Worm (Caenorhabditis elegans) whole organism, late embryonic: ENCODE data around the gene Y41D4B.14.

Experiments
- C08G9.2 ChIP-seq: sonication (generic microtip); optimal IDR thresholded peaks from 2 replicates; lab custom pipeline; 2016; ENCODE audit warnings: mild to moderate bottlenecking, missing genetic modification characterization, moderate library complexity, missing compliant biosample characterization
- C38D4.7 ChIP-seq: fragments of 200-800 bp; sonication (Bioruptor generic); optimal IDR thresholded peaks from 2 replicates; lab custom pipeline; 2018; ENCODE audit warnings: mild to moderate bottlenecking, missing genetic modification characterization, moderate library complexity, missing compliant biosample characterization
- F13H6.1 ChIP-seq: sonication (generic microtip); optimal IDR thresholded peaks from 2 replicates; lab custom pipeline; 2016; ENCODE audit warnings: missing genetic modification characterization, missing compliant biosample characterization
- T23F11.4 ChIP-seq: fragments of 200-800 bp; sonication (Bioruptor generic); optimal IDR thresholded peaks from 2 replicates; lab custom pipeline; 2018; ENCODE audit warnings: mild to moderate bottlenecking, missing genetic modification characterization, missing compliant biosample characterization
- Y22D7AL.16 ChIP-seq: sonication (generic microtip); optimal IDR thresholded peaks from 2 replicates; lab custom pipeline; 2016; ENCODE audit warnings: missing genetic modification characterization, missing compliant biosample characterization
- ahr-1 ChIP-seq: sonication (generic microtip); optimal IDR thresholded peaks from 2 replicates; lab custom pipeline; 2016; ENCODE audit warnings: missing genetic modification characterization, missing compliant biosample characterization
- ceh-19 ChIP-seq: fragments of 200-800 bp; sonication (Bioruptor generic); optimal IDR thresholded peaks from 2 replicates; lab custom pipeline; 2018; ENCODE audit warnings: mild to moderate bottlenecking, missing genetic modification characterization, missing compliant biosample characterization
- ceh-22 ChIP-seq: sonication (generic microtip); optimal IDR thresholded peaks from 2 replicates; lab custom pipeline; 2017; ENCODE audit warnings: missing biosample characterization, missing genetic modification characterization
- ceh-24 ChIP-seq: sonication (generic microtip); optimal IDR thresholded peaks from 2 replicates; lab custom pipeline; 2016; ENCODE audit warnings: mild to moderate bottlenecking, missing genetic modification characterization, missing compliant biosample characterization
- ceh-30 ChIP-seq: fragments of 150-350 bp; optimal IDR thresholded peaks from 2 replicates; lab custom pipeline; 2014; ENCODE audit warnings: missing biosample characterization, missing genetic modification characterization
- ceh-31 ChIP-seq: sonication (generic microtip); optimal IDR thresholded peaks from 2 replicates; lab custom pipeline; 2016; ENCODE audit warnings: missing genetic modification characterization, missing compliant biosample characterization
- ceh-45 ChIP-seq: fragments of 200-800 bp; sonication (Bioruptor generic); IDR thresholded peaks from 2 replicates; pipeline ENCODE4 v1.3.6; 2022; ENCODE audit warnings: missing genetic modification reagents, missing genetic modification characterization, missing compliant biosample characterization
- ceh-48 ChIP-seq: sonication (generic microtip); optimal IDR thresholded peaks from 2 replicates; lab custom pipeline; 2016; ENCODE audit warnings: missing genetic modification characterization, inconsistent platforms, missing compliant biosample characterization
- ceh-6 ChIP-seq: fragments of 200-800 bp; sonication (Bioruptor generic); optimal IDR thresholded peaks from 2 replicates; lab custom pipeline; 2018; ENCODE audit warnings: mild to moderate bottlenecking, missing genetic modification characterization, missing compliant biosample characterization
- dmd-4 ChIP-seq: sonication (generic microtip); optimal IDR thresholded peaks from 2 replicates; lab custom pipeline; 2016; ENCODE audit warnings: borderline replicate concordance, missing genetic modification characterization, missing compliant biosample characterization
- dve-1 ChIP-seq: sonication (generic microtip); optimal IDR thresholded peaks from 2 replicates; lab custom pipeline; 2017; ENCODE audit warnings: antibody characterized with exemption, mild to moderate bottlenecking, missing genetic modification characterization, missing compliant biosample characterization
- eyg-1 ChIP-seq: sonication (generic microtip); optimal IDR thresholded peaks from 2 replicates; lab custom pipeline; 2016; ENCODE audit warnings: missing genotype, missing genetic modification characterization, missing compliant biosample characterization
- fkh-10 ChIP-seq: fragments of 150-350 bp; optimal IDR thresholded peaks from 2 replicates; lab custom pipeline; 2014; ENCODE audit warnings: missing biosample characterization, missing genetic modification reagents, missing genetic modification characterization
- fkh-6 ChIP-seq: sonication (generic microtip); optimal IDR thresholded peaks from 2 replicates; lab custom pipeline; 2016; ENCODE audit warnings: missing genetic modification characterization, missing compliant biosample characterization
- hlh-30 ChIP-seq: sonication (generic microtip); optimal IDR thresholded peaks from 2 replicates; lab custom pipeline; 2017; ENCODE audit warnings: antibody characterized with exemption, missing genetic modification characterization, missing compliant biosample characterization; ENCODE audit not compliant: insufficient read depth
- hlh-6 ChIP-seq: sonication (generic microtip); optimal IDR thresholded peaks from 2 replicates; lab custom pipeline; 2016; ENCODE audit warnings: missing genotype, missing genetic modification characterization, missing compliant biosample characterization
- lin-11 ChIP-seq: fragments of 200-800 bp; sonication (Bioruptor generic); optimal IDR thresholded peaks from 2 replicates; lab custom pipeline; 2018; ENCODE audit warnings: mild to moderate bottlenecking, missing genetic modification characterization, missing compliant biosample characterization
- nfya-1 ChIP-seq: sonication (generic microtip); optimal IDR thresholded peaks from 2 replicates; lab custom pipeline; 2017; ENCODE audit warnings: missing genetic modification characterization, mild to moderate bottlenecking, missing compliant biosample characterization, antibody characterized with exemption, moderate library complexity
- npax-4 ChIP-seq: sonication (generic microtip); optimal IDR thresholded peaks from 2 replicates; lab custom pipeline; 2016; ENCODE audit warnings: missing genetic modification characterization, missing compliant biosample characterization
- odd-2 ChIP-seq: sonication (generic microtip); optimal IDR thresholded peaks from 2 replicates; lab custom pipeline; 2017; ENCODE audit warnings: antibody characterized with exemption, mild to moderate bottlenecking, missing genetic modification characterization, missing compliant biosample characterization
- pag-3 ChIP-seq: sonication (generic microtip); optimal IDR thresholded peaks from 2 replicates; lab custom pipeline; 2016; ENCODE audit warnings: missing compliant biosample characterization, missing genetic modification characterization, borderline replicate concordance
- pax-1 ChIP-seq: fragments of 150-350 bp; optimal IDR thresholded peaks from 2 replicates; lab custom pipeline; 2014; ENCODE audit warnings: missing biosample characterization, missing genetic modification characterization
- pqm-1 ChIP-seq: sonication (generic microtip); optimal IDR thresholded peaks from 2 replicates; lab custom pipeline; 2016; ENCODE audit warnings: missing genetic modification characterization, missing compliant biosample characterization
- rnt-1 ChIP-seq: sonication (generic microtip); optimal IDR thresholded peaks from 2 replicates; lab custom pipeline; 2016; ENCODE audit warnings: missing genetic modification characterization, missing compliant biosample characterization
- sdc-2 ChIP-seq: sonication (generic microtip); optimal IDR thresholded peaks from 2 replicates; lab custom pipeline; 2016; ENCODE audit warnings: missing genotype, missing genetic modification characterization, missing compliant biosample characterization
- sox-2 ChIP-seq: fragments of 200-800 bp; sonication (Bioruptor generic); IDR thresholded peaks from 2 replicates; pipeline ENCODE4 v1.3.6; 2022; ENCODE audit warnings: missing genetic modification reagents, missing genetic modification characterization, missing compliant biosample characterization
- syd-9 ChIP-seq: sonication (generic microtip); optimal IDR thresholded peaks from 2 replicates; lab custom pipeline; 2016; ENCODE audit warnings: mild to moderate bottlenecking, missing genetic modification characterization, moderate library complexity, missing compliant biosample characterization
- tbx-2 ChIP-seq: sonication (generic microtip); optimal IDR thresholded peaks from 2 replicates; lab custom pipeline; 2016; ENCODE audit warnings: missing genetic modification characterization, missing compliant biosample characterization
- zip-5 ChIP-seq: sonication (generic microtip); optimal IDR thresholded peaks from 2 replicates; lab custom pipeline; 2016; ENCODE audit warnings: missing genetic modification characterization, missing compliant biosample characterization
- ztf-16 ChIP-seq: sonication (generic microtip); optimal IDR thresholded peaks from 2 replicates; lab custom pipeline; 2017; ENCODE audit warnings: missing genetic modification characterization, missing compliant biosample characterization

The Y41D4B.14 gene

DNA sequence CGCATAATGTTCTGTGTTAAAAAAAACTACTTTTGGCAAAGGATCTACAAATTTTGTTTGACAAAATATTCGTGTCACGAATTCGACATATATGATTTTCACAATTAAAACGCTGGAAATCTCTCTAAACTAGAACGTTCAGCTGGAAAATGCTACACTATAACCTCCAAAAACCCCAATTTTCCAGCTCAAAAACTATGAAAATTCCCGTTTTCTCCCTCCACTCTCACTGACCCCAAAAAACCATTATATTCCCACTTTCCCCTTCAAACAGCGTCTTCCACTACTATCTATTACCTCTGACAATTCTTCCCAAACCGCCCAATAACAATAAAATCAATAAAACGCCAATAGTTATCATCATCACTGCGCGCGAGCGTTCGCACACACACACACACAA lies at the start of gene Y41D4B.14:
Gene Y41D4B.14, plus strand, starts transcription at position 301 of the 400 bp plus-strand sequence.
- TF ChIP-seq C08G9.2 (tag; lab: Kevin White, UChicago) (no peak), pag-3 (tag; lab: Kevin White, UChicago) (no peak), ahr-1 (no peak), C38D4.7 (GFP tag; lab: Kevin White, UChicago) (no peak), fkh-6 (tag; lab: Kevin White, UChicago) (no peak)

DNA sequence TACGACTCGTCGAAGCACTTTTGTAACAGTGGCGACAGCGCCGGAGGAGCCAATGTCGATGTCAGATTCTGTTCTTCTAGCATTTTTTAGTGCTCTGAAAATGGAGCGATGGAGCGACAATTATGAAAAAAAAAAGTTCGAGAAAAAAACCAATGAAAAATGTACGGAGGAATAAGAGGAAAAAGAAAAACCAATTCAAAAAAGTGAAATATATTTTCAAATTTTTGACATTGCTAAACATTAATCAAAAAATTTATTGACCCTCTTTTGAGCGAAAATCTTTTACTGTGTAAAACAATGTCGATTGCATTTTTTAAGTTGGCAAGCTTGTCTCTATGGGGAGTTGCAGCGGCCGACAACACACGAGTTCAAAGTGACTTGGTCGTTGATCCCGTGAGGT lies 40.5 kb upstream of the Y41D4B.14 start, which contains the start of gene K03H6.5:
Gene K03H6.5, minus strand, starts transcription at position 101 of the 400 bp plus-strand sequence.
- TF ChIP-seq hlh-6 (tag; lab: Kevin White, UChicago): no peak
- no peak for TF ChIP-seq ceh-24 (tag; lab: Kevin White, UChicago)
- TF ChIP-seq ceh-45 (GFP tag; lab: Robert Waterston, UW): no peak
- TF ChIP-seq nfya-1 (tag; lab: Kevin White, UChicago): no peak

DNA sequence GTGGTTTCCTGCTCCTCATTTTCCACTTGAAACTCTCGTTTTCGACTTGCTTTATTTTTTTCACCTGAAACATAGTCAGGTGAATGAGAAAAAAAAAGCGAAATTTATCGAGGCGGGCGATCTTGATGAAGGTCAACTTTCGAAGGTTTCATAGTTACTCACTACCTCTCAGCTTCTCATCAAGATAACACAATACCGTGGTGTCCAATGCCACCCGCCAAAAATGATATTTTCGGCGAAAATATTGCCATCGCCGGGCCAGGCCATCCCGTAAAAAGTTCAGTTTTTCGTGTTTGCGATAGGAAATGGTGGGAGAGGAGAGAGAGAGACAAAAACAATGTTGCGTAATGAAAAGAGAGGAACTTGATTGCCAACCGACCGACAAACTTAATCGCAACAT lies 29.7 kb upstream of the Y41D4B.14 start:
- TF ChIP-seq ceh-22 (tag; lab: Kevin White, UChicago) (no peak), pqm-1 (no peak), ceh-6 (GFP tag; lab: Kevin White, UChicago) (no peak), pax-1 (tag; lab: Kevin White, UChicago) (no peak), sox-2 (GFP tag; lab: Robert Waterston, UW) (no peak), tbx-2 (tag; lab: Kevin White, UChicago) (no peak), rnt-1 (tag; lab: Kevin White, UChicago) (no peak), dmd-4 (tag; lab: Kevin White, UChicago) (no peak), Y22D7AL.16 (no peak), fkh-10 (no peak), pag-3 (tag; lab: Kevin White, UChicago) (no peak), fkh-6 (tag; lab: Kevin White, UChicago) (no peak), syd-9 (tag; lab: Kevin White, UChicago) (no peak), ceh-48 (tag; lab: Kevin White, UChicago) (no peak), zip-5 (no peak), sdc-2 (tag; lab: Kevin White, UChicago) (no peak), ztf-16 (tag; lab: Kevin White, UChicago) (no peak)

DNA sequence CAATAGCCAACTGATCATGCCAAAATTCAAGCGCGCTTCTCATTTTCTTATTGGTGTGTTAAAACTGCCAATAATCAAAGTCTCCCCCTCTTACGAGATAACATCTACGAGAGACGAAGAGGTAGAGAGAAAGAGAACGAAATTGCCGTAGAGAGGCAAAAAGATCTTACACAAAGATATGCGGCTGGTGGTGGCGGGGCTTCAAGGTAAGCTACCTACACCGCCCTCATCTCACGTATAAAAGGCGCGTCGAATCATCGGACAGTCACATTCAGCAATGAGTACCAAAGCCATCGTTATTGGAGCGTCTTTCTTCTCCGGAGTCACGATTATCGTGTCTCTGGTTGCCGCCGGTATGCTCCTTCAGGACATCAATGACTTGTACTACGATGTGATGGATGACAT lies 28.4 kb upstream of the Y41D4B.14 start, which contains the start of gene col-107:
Gene col-107, plus strand, starts transcription at position 265 of the 405 bp plus-strand sequence.
- TF ChIP-seq npax-4 (tag; lab: Kevin White, UChicago): no peak
- no peak for TF ChIP-seq hlh-30 (tag; lab: Kevin White, UChicago)
- no peak for TF ChIP-seq ceh-31 (tag; lab: Kevin White, UChicago)
- no peak for TF ChIP-seq T23F11.4 (GFP tag; lab: Kevin White, UChicago)
- no peak for TF ChIP-seq ceh-19
- no peak for TF ChIP-seq F13H6.1
- TF ChIP-seq lin-11 (tag; lab: Kevin White, UChicago): no peak
- TF ChIP-seq ceh-30 (tag; lab: Kevin White, UChicago): no peak
- peak; percentile 7 for TF ChIP-seq nfya-1 (tag; lab: Kevin White, UChicago)
- TF ChIP-seq eyg-1 (tag; lab: Kevin White, UChicago): no peak
- TF ChIP-seq odd-2 (tag; lab: Kevin White, UChicago): no peak
- TF ChIP-seq dve-1 (tag; lab: Kevin White, UChicago): peak; percentile 5
- no peak for TF ChIP-seq tbx-2 (tag; lab: Kevin White, UChicago)
